Fruit fly (Drosophila melanogaster) whole organism, embryonic: Measurements from ENCODE around the gene witty.

Experiments used
- Atf3 ChIP-seq: fragments of 200-800 bp; sonication (Bioruptor generic); optimal IDR thresholded peaks from 3 replicates; lab custom pipeline; 2016; ENCODE audit warnings: missing biosample characterization, missing genetic modification characterization
- CG10209 ChIP-seq: fragments of 200-800 bp; sonication (Bioruptor generic); optimal IDR thresholded peaks from 3 replicates; lab custom pipeline; 2017; ENCODE audit warnings: missing biosample characterization, mild to moderate bottlenecking, missing genetic modification characterization, missing genetic modification reagents
- CG11504 ChIP-seq: fragments of 200-800 bp; sonication (Bioruptor generic); optimal IDR thresholded peaks from 3 replicates; lab custom pipeline; 2019; ENCODE audit warnings: missing biosample characterization, mild to moderate bottlenecking, missing genetic modification characterization, moderate library complexity
- CG11723 ChIP-seq: fragments of 200-800 bp; sonication (Bioruptor generic); optimal IDR thresholded peaks from 2 replicates; lab custom pipeline; 2017; ENCODE audit warnings: missing biosample characterization, mild to moderate bottlenecking, missing genetic modification characterization
- CG13775 ChIP-seq: fragments of 200-800 bp; sonication (Bioruptor generic); optimal IDR thresholded peaks from 3 replicates; lab custom pipeline; 2017; ENCODE audit warnings: missing biosample characterization, mild to moderate bottlenecking, missing genetic modification characterization
- CG15696 ChIP-seq: fragments of 200-800 bp; sonication (Bioruptor generic); optimal IDR thresholded peaks from 2 replicates; lab custom pipeline; 2019; ENCODE audit warnings: missing biosample characterization, mild to moderate bottlenecking, missing genetic modification characterization, moderate library complexity
- CG16863 ChIP-seq: fragments of 200-800 bp; sonication (Bioruptor generic); optimal IDR thresholded peaks from 3 replicates; lab custom pipeline; 2016; ENCODE audit warnings: missing biosample characterization, missing genetic modification characterization
- CG17328 ChIP-seq: fragments of 200-800 bp; sonication (Bioruptor generic); IDR thresholded peaks from 2 replicates; pipeline ENCODE4 v1.3.6; 2022; ENCODE audit warnings: missing biosample characterization, missing genetic modification characterization
- CG17612 ChIP-seq: fragments of 200-800 bp; sonication (Bioruptor generic); IDR thresholded peaks from 2 replicates; pipeline ENCODE4 v1.3.6; 2022; ENCODE audit warnings: missing biosample characterization, missing genetic modification characterization
- CG18599 ChIP-seq: fragments of 200-800 bp; sonication (Bioruptor generic); optimal IDR thresholded peaks from 3 replicates; lab custom pipeline; 2017; ENCODE audit warnings: missing biosample characterization, missing genetic modification characterization, mild to moderate bottlenecking, moderate library complexity, missing genetic modification reagents
- CG30431 ChIP-seq: fragments of 200-800 bp; sonication (Bioruptor generic); optimal IDR thresholded peaks from 2 replicates; lab custom pipeline; 2017; ENCODE audit warnings: missing biosample characterization, missing genetic modification characterization
- CG3065 ChIP-seq: fragments of 200-800 bp; sonication (Bioruptor generic); optimal IDR thresholded peaks from 2 replicates; lab custom pipeline; 2016; ENCODE audit warnings: missing biosample characterization, missing genetic modification characterization
- CG5180 ChIP-seq: fragments of 200-800 bp; sonication (Bioruptor generic); optimal IDR thresholded peaks from 3 replicates; lab custom pipeline; 2017; ENCODE audit warnings: missing biosample characterization, missing genetic modification characterization, mild to moderate bottlenecking, moderate library complexity, missing genetic modification reagents
- CG5245 ChIP-seq: fragments of 200-800 bp; sonication (Bioruptor generic); optimal IDR thresholded peaks from 3 replicates; lab custom pipeline; 2016; ENCODE audit warnings: missing biosample characterization, missing genetic modification characterization
- CG7372 ChIP-seq: fragments of 200-800 bp; sonication (Bioruptor generic); IDR thresholded peaks from 2 replicates; pipeline ENCODE4 v1.3.6; 2022; ENCODE audit warnings: missing biosample characterization, missing genetic modification characterization
- CG8089 ChIP-seq: fragments of 200-800 bp; sonication (Bioruptor generic); optimal IDR thresholded peaks from 3 replicates; lab custom pipeline; 2016; ENCODE audit warnings: missing biosample characterization, missing genetic modification characterization
- CG9876 ChIP-seq: fragments of 200-800 bp; sonication (Bioruptor generic); optimal IDR thresholded peaks from 2 replicates; lab custom pipeline; 2016; ENCODE audit warnings: missing biosample characterization, missing genetic modification characterization
- CrebB ChIP-seq: fragments of 200-800 bp; sonication (Bioruptor generic); optimal IDR thresholded peaks from 3 replicates; lab custom pipeline; 2018; ENCODE audit warnings: missing biosample characterization, mild to moderate bottlenecking, missing genetic modification characterization
- D19A ChIP-seq: fragments of 200-800 bp; optimal IDR thresholded peaks from 3 replicates; lab custom pipeline; 2019; ENCODE audit warnings: missing biosample characterization, mild to moderate bottlenecking, missing genetic modification characterization, moderate library complexity
- Doc2 ChIP-seq: fragments of 200-800 bp; sonication (Bioruptor generic); IDR thresholded peaks from 2 replicates; pipeline ENCODE4 v1.3.6; 2022; ENCODE audit warnings: missing biosample characterization, missing genetic modification characterization
- Gug ChIP-seq: fragments of 200-800 bp; sonication (Bioruptor generic); IDR thresholded peaks from 4 replicates; pipeline ENCODE4 v1.3.6; 2022; ENCODE audit warnings: missing biosample characterization, missing genetic modification characterization
- HLH3B ChIP-seq: fragments of 200-800 bp; sonication (Bioruptor generic); IDR thresholded peaks from 2 replicates; pipeline ENCODE4 v1.3.6; 2022; ENCODE audit warnings: missing biosample characterization, missing genetic modification characterization
- Hr3 ChIP-seq: fragments of 200-800 bp; sonication (Bioruptor generic); optimal IDR thresholded peaks from 3 replicates; lab custom pipeline; 2016; ENCODE audit warnings: missing biosample characterization, missing genetic modification characterization
- Lim3 ChIP-seq: fragments of 200-800 bp; sonication (Bioruptor generic); IDR thresholded peaks from 2 replicates; pipeline ENCODE4 v1.3.6; 2022; ENCODE audit warnings: missing biosample characterization, missing genetic modification characterization
- Lpt ChIP-seq: fragments of >200 bp; optimal IDR thresholded peaks from 2 replicates; lab custom pipeline; 2018; ENCODE audit warnings: missing biosample characterization, missing genetic modification characterization
- MTF-1 ChIP-seq: fragments of 200-800 bp; sonication (Bioruptor generic); optimal IDR thresholded peaks from 2 replicates; lab custom pipeline; 2018; ENCODE audit warnings: missing biosample characterization, mild to moderate bottlenecking, missing genetic modification characterization, borderline replicate concordance
- Nf-YA ChIP-seq: fragments of 200-800 bp; sonication (Bioruptor generic); IDR thresholded peaks from 2 replicates; pipeline ENCODE4 v1.3.6; 2022; ENCODE audit warnings: missing biosample characterization, missing genetic modification characterization
- Nf-YC ChIP-seq: fragments of 200-800 bp; optimal IDR thresholded peaks from 3 replicates; lab custom pipeline; 2019; ENCODE audit warnings: missing biosample characterization, mild to moderate bottlenecking, missing genetic modification characterization, moderate library complexity
- Opbp ChIP-seq: fragments of 200-800 bp; sonication (Bioruptor generic); IDR thresholded peaks from 3 replicates; pipeline ENCODE4 v1.3.6; 2022; ENCODE audit warnings: missing biosample characterization, missing genetic modification characterization; ENCODE audit not compliant: partially characterized antibody
- Usf ChIP-seq: fragments of 200-800 bp; sonication (Bioruptor generic); optimal IDR thresholded peaks from 2 replicates; lab custom pipeline; 2017; ENCODE audit warnings: missing genotype, missing biosample characterization, missing genetic modification characterization
- caup ChIP-seq: fragments of 200-800 bp; sonication (Bioruptor generic); optimal IDR thresholded peaks from 3 replicates; lab custom pipeline; 2017; ENCODE audit warnings: missing biosample characterization, mild to moderate bottlenecking, missing genetic modification characterization, moderate library complexity; ENCODE audit not compliant: severe bottlenecking
- croc ChIP-seq: fragments of 200-800 bp; sonication (Bioruptor generic); conservative IDR thresholded peaks from 3 replicates; pipeline ENCODE4 v1.3.6; 2022; ENCODE audit warnings: missing biosample characterization, missing genetic modification characterization
- dpn ChIP-seq, 2 experiments: fragments of 200-800 bp; sonication (Bioruptor generic); optimal IDR thresholded peaks; 3 replicates each; lab custom pipeline; 2016; ENCODE audit warnings: missing biosample characterization in 2 of 2, missing genetic modification characterization in 2 of 2
- esg ChIP-seq: fragments of 200-800 bp; sonication (Bioruptor generic); conservative IDR thresholded peaks from 2 replicates; pipeline ENCODE4 v1.3.6; 2022; ENCODE audit warnings: missing biosample characterization, missing genetic modification characterization
- fd102C ChIP-seq: fragments of 200-800 bp; sonication (Bioruptor generic); optimal IDR thresholded peaks from 2 replicates; lab custom pipeline; 2018; ENCODE audit warnings: missing biosample characterization, mild to moderate bottlenecking, missing genetic modification characterization, moderate library complexity
- hb ChIP-seq: fragments of 200-800 bp; sonication (Bioruptor generic); IDR thresholded peaks from 3 replicates; pipeline ENCODE4 v1.3.6; 2022; ENCODE audit warnings: missing biosample characterization, missing genetic modification characterization; ENCODE audit not compliant: partially characterized antibody
- hkb ChIP-seq, 2 experiments: fragments of 200-800 bp in 1 of 2; fragments of >200 bp in 1 of 2; sonication (Bioruptor generic) in 1 of 2; IDR thresholded peaks in 1 of 2; optimal IDR thresholded peaks in 1 of 2; 2 replicates each; pipeline versions ENCODE4 v1.3.6 to Lab custom; 2017 to 2022; ENCODE audit warnings: missing biosample characterization in 1 of 2, missing genetic modification characterization in 1 of 2
- ind ChIP-seq: fragments of 200-800 bp; sonication (Bioruptor generic); optimal IDR thresholded peaks from 3 replicates; lab custom pipeline; 2016; ENCODE audit warnings: missing biosample characterization, missing genetic modification characterization
- insv ChIP-seq, 2 experiments: fragments of 200-800 bp; sonication (Bioruptor generic); optimal IDR thresholded peaks; 3 replicates each; lab custom pipeline; 2016 to 2018; ENCODE audit warnings: missing biosample characterization in 2 of 2, missing genetic modification characterization in 2 of 2
- nom ChIP-seq: fragments of 200-800 bp; sonication (Bioruptor generic); optimal IDR thresholded peaks from 2 replicates; lab custom pipeline; 2017; ENCODE audit warnings: missing biosample characterization, missing genetic modification characterization, mild to moderate bottlenecking, moderate library complexity, missing genetic modification reagents
- pho ChIP-seq: fragments of 200-800 bp; sonication (Bioruptor generic); optimal IDR thresholded peaks from 2 replicates; lab custom pipeline; 2016; ENCODE audit warnings: missing biosample characterization, missing genetic modification characterization
- run ChIP-seq: fragments of 200-800 bp; sonication (Bioruptor generic); optimal IDR thresholded peaks from 3 replicates; lab custom pipeline; 2018; ENCODE audit warnings: missing biosample characterization, mild to moderate bottlenecking, missing genetic modification characterization
- sens-2 ChIP-seq: fragments of 200-800 bp; sonication (Bioruptor generic); IDR thresholded peaks from 2 replicates; pipeline ENCODE4 v1.3.6; 2022; ENCODE audit warnings: missing biosample characterization, missing genetic modification characterization
- trh ChIP-seq: fragments of 200-800 bp; sonication (Bioruptor generic); optimal IDR thresholded peaks from 2 replicates; lab custom pipeline; 2016; ENCODE audit warnings: missing biosample characterization, missing genetic modification characterization
- vfl ChIP-seq: fragments of 200-800 bp; sonication (Bioruptor generic); optimal IDR thresholded peaks from 2 replicates; lab custom pipeline; 2016; ENCODE audit warnings: missing biosample characterization, missing genetic modification characterization
- wdn ChIP-seq: fragments of 200-800 bp; sonication (Bioruptor generic); IDR thresholded peaks from 2 replicates; pipeline ENCODE4 v1.3.6; 2022; ENCODE audit warnings: missing biosample characterization, missing genetic modification characterization
- wor ChIP-seq: fragments of 200-800 bp; sonication (Bioruptor generic); IDR thresholded peaks from 2 replicates; pipeline ENCODE4 v1.3.6; 2022; ENCODE audit warnings: missing biosample characterization, missing genetic modification characterization
- zfh2 ChIP-seq: fragments of 200-800 bp; sonication (Bioruptor generic); optimal IDR thresholded peaks from 2 replicates; lab custom pipeline; 2016; ENCODE audit warnings: missing biosample characterization, missing genetic modification characterization

The witty gene

dm6 chr2L:8370364-8371326, 32.6 kb downstream of the witty start, which contains the start of gene CG17292 (continued):
- TF ChIP-seq CG7372 (GFP tag; lab: Robert Waterston, UW) (peak; percentile 43; the same call in 1 of the 2 replicates), CG18599 (GFP tag; lab: Kevin White, UChicago) (peak; percentile 56), HLH3B (GFP tag; lab: Robert Waterston, UW) (peak; percentile 60), vfl (GFP tag; lab: Kevin White, UChicago) (no peak), CG15696 (no peak), CG8089 (GFP tag; lab: Kevin White, UChicago) (peak; percentile 33), Gug (peak; percentile 40; the same call in 2 of the 4 replicates), caup (peak; percentile 76), esg (GFP tag; lab: Robert Waterston, UW) (no peak), Atf3 (GFP tag; lab: Kevin White, UChicago) (no peak), CG11504 (peak; percentile 25), CG10209 (peak; percentile 37), wdn (GFP tag; lab: Robert Waterston, UW) (peak; percentile 27; the same call in 1 of the 2 replicates), CG11723 (GFP tag; lab: Kevin White, UChicago) (peak; percentile 16), croc (no peak), CG5245 (GFP tag; lab: Kevin White, UChicago) (no peak), nom (GFP tag; lab: Kevin White, UChicago) (no peak), Lim3 (GFP tag; lab: Robert Waterston, UW) (0 out of 2 replicates have a peak, but pooled peaks have one; percentile 14), hb (GFP tag; lab: Robert Waterston, UW) (peak; percentile 84), CG13775 (GFP tag; lab: Kevin White, UChicago) (peak; percentile 49), fd102C (no peak), Doc2 (GFP tag; lab: Robert Waterston, UW) (no peak), Opbp (GFP tag; lab: Robert Waterston, UW) (peak; percentile 95), run (tag; lab: Kevin White, UChicago) (peak; percentile 66), CrebB (peak; percentile 85), wor (GFP tag; lab: Robert Waterston, UW) (no peak), CG3065 (GFP tag; lab: Kevin White, UChicago) (no peak), Nf-YC (tag; lab: Kevin White, UChicago) (peak; percentile 97), CG30431 (GFP tag; lab: Kevin White, UChicago) (no peak), CG5180 (peak; percentile 39), Nf-YA (GFP tag; lab: Robert Waterston, UW) (peak; percentile 41; the same call in 1 of the 2 replicates), CG9876 (no peak), pho (GFP tag; lab: Kevin White, UChicago) (peak; percentile 37), hkb (optimal IDR thresholded peaks at IDR 0.05; lab: Kevin White, UChicago) (no peak), hkb (GFP tag; IDR thresholded peaks at IDR 0.05; lab: Robert Waterston, UW) (peak; percentile 85), CG17612 (no peak), Hr3 (no peak), MTF-1 (GFP tag; lab: Kevin White, UChicago) (peak; percentile 23), CG17328 (GFP tag; lab: Robert Waterston, UW) (peak; percentile 50), Lpt (GFP tag; lab: Kevin White, UChicago) (no peak), insv (GFP tag; optimal IDR thresholded peaks at IDR 0.05; lab: Kevin White, UChicago) (no peak), D19A (tag; lab: Kevin White, UChicago) (peak; percentile 22), CG16863 (peak; percentile 6), sens-2 (GFP tag; lab: Robert Waterston, UW) (no peak), ind (no peak), Usf (no peak), zfh2 (GFP tag; lab: Kevin White, UChicago) (peak; percentile 1), dpn (GFP tag; optimal IDR thresholded peaks at IDR 0.05; lab: Kevin White, UChicago) (peak in 1 of 2 experiments; percentile 59), trh (GFP tag; lab: Kevin White, UChicago) (no peak)
